Fruit fly (Drosophila melanogaster): ENCODE data around the gene Orct.
A peak's percentile ranks its signal among the peaks of the same experiment; 100 is the strongest.

Gene Orct

DNA sequence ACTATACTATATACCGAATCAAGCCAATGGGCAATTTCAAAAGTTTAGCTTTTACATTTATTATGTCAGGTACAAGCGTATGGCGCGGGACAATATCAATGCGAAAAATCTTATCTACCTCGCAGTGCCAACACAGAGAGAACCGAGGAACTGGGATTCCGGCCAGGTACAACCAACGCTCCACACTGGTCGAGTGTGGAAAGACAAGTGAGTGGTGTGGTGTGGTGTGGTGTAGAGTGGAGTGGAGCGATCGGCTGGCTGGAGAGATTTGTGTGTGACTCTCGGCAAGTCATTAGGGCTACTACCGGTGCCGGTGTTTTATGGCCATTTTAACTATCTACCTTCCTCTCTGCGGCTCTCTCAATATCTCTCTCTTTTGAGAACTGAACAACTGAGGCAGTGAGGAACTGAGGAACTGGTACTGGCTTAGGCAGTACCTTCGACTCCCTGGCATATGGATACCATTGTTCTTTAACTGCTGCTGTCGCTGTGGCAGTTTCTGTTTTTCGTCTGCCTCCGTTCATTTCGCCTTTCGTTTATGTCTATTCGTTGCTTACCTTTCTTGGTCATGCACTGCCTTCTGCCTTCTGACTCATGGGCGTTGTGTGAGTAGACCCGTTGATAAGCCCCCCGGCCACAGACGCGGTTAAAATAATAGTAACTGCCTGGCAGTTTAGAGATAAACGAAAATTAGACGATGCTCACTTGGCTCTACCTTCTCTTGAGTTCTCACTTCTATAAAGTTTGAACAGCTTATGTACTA, 16.6 kb upstream of the Orct start (continued):
- TF ChIP-seq CG10543 (GFP tag; optimal IDR thresholded peaks at IDR 0.05), result peak; percentile 60
- TF ChIP-seq CG30431 (GFP tag; optimal IDR thresholded peaks at IDR 0.05), result peak; percentile 85
- TF ChIP-seq pzg (GFP tag; optimal IDR thresholded peaks at IDR 0.05), result peak; percentile 18
- peak; percentile 83 for TF ChIP-seq CG1792 (GFP tag; optimal IDR thresholded peaks at IDR 0.05)
- no peak; the same call in 1 of the 3 replicates for TF ChIP-seq CG34224 (GFP tag; IDR thresholded peaks at IDR 0.05; ENCODE audit: partially characterized antibody)
- peak; percentile 63 for TF ChIP-seq CG31365 (tag; optimal IDR thresholded peaks at IDR 0.05)
- peak; percentile 87 for TF ChIP-seq HLH54F (GFP tag; optimal IDR thresholded peaks at IDR 0.05)
- peak; percentile 75 for TF ChIP-seq CG12236 (GFP tag; optimal IDR thresholded peaks at IDR 0.05)
- peak; percentile 49; the same call in 2 of the 3 replicates for TF ChIP-seq jigr1 (GFP tag; IDR thresholded peaks at IDR 0.05)
- peak; percentile 52 for TF ChIP-seq CG10462 (GFP tag; optimal IDR thresholded peaks at IDR 0.05)
- TF ChIP-seq CG15269 (tag; optimal IDR thresholded peaks at IDR 0.05), result peak; percentile 91
- TF ChIP-seq CG12219 (GFP tag; optimal IDR thresholded peaks at IDR 0.05), result peak; percentile 92
- peak; percentile 85 for TF ChIP-seq MTF-1 (GFP tag; optimal IDR thresholded peaks at IDR 0.05; ENCODE audit: borderline replicate concordance)
- TF ChIP-seq abd-A (tag; optimal IDR thresholded peaks at IDR 0.05), result no peak
- peak; percentile 44; the same call in 1 of the 2 replicates for TF ChIP-seq cas (GFP tag; IDR thresholded peaks at IDR 0.05)
- peak; percentile 90 for TF ChIP-seq wdn (GFP tag; IDR thresholded peaks at IDR 0.05)
- TF ChIP-seq hbn (GFP tag; IDR thresholded peaks at IDR 0.05; ENCODE audit: partially characterized antibody), result no peak
- TF ChIP-seq otp (GFP tag; IDR thresholded peaks at IDR 0.05), result peak; percentile 91
- peak; percentile 78 for TF ChIP-seq shn (GFP tag; optimal IDR thresholded peaks at IDR 0.05)
- TF ChIP-seq Spps (tag; optimal IDR thresholded peaks at IDR 0.05), result peak; percentile 74
- TF ChIP-seq gce (GFP tag; IDR thresholded peaks at IDR 0.05), result peak; percentile 85
- TF ChIP-seq NC2β (GFP tag; optimal IDR thresholded peaks at IDR 0.05), result peak; percentile 89
- no peak for TF ChIP-seq CG17912 (GFP tag; optimal IDR thresholded peaks at IDR 0.05)
- peak; percentile 94 for TF ChIP-seq ci (GFP tag; IDR thresholded peaks at IDR 0.05)
- TF ChIP-seq Fer1 (GFP tag; optimal IDR thresholded peaks at IDR 0.05), result peak; percentile 89
- TF ChIP-seq crc (GFP tag; optimal IDR thresholded peaks at IDR 0.05), result peak; percentile 85
- peak; percentile 39 for TF ChIP-seq Deaf1 (tag; optimal IDR thresholded peaks at IDR 0.05)
- TF ChIP-seq NC2α (GFP tag; optimal IDR thresholded peaks at IDR 0.05), result peak; percentile 63
- TF ChIP-seq yki (optimal IDR thresholded peaks at IDR 0.05), result no peak
- peak; percentile 73 for TF ChIP-seq CG1024 (GFP tag; IDR thresholded peaks at IDR 0.05)
- peak; percentile 91 for TF ChIP-seq bcd (GFP tag; optimal IDR thresholded peaks at IDR 0.05)
- TF ChIP-seq CG9727 (GFP tag; optimal IDR thresholded peaks at IDR 0.05), result peak; percentile 93
- TF ChIP-seq grn (GFP tag; optimal IDR thresholded peaks at IDR 0.05), result peak; percentile 90
- peak; percentile 73 for TF ChIP-seq Aef1 (GFP tag; IDR thresholded peaks at IDR 0.05)
- TF ChIP-seq CG12155 (GFP tag; optimal IDR thresholded peaks at IDR 0.05), result peak; percentile 91
- peak; percentile 83 for TF ChIP-seq CG15696 (tag; optimal IDR thresholded peaks at IDR 0.05)
- peak; percentile 37; the same call in 1 of the 2 replicates for TF ChIP-seq Lim3 (GFP tag; IDR thresholded peaks at IDR 0.05)
- peak; percentile 82 for TF ChIP-seq CG5245 (GFP tag; optimal IDR thresholded peaks at IDR 0.05)
- peak; percentile 60 for TF ChIP-seq CG2202 (tag; optimal IDR thresholded peaks at IDR 0.05)
- TF ChIP-seq CG8924 (tag; optimal IDR thresholded peaks at IDR 0.05), result peak; percentile 93
- TF ChIP-seq tx (GFP tag; optimal IDR thresholded peaks at IDR 0.05), result peak; percentile 88
- peak; percentile 94 for TF ChIP-seq CG7839 (tag; optimal IDR thresholded peaks at IDR 0.05)
- no peak for TF ChIP-seq CTCF (GFP tag; optimal IDR thresholded peaks at IDR 0.05)
- TF ChIP-seq CG3847 (GFP tag; IDR thresholded peaks at IDR 0.05), result peak; percentile 82
- peak; percentile 77 for TF ChIP-seq klu (GFP tag; IDR thresholded peaks at IDR 0.05)
- peak; percentile 87 for TF ChIP-seq bab2 (GFP tag; optimal IDR thresholded peaks at IDR 0.05)
- peak; percentile 84 for TF ChIP-seq CG15011 (GFP tag; optimal IDR thresholded peaks at IDR 0.05)
- TF ChIP-seq Dfd (GFP tag; optimal IDR thresholded peaks at IDR 0.05), result no peak
- peak; percentile 90 for TF ChIP-seq CG17359 (tag; optimal IDR thresholded peaks at IDR 0.05)
- peak; percentile 86 for TF ChIP-seq GATAe (GFP tag; conservative IDR thresholded peaks at IDR 0.05)
- peak; percentile 91 for TF ChIP-seq schlank (tag; optimal IDR thresholded peaks at IDR 0.05)
